Worm (Caenorhabditis elegans): ENCODE results near the gene F53E2.2.

ce11 chrV:1455280-1455679, 19.6 kb upstream of the F53E2.2 start:
- TF ChIP-seq W03F9.2 (tag; optimal IDR thresholded peaks at IDR 0.05) = no peak
- TF ChIP-seq dao-5 (tag; optimal IDR thresholded peaks at IDR 0.05) = no peak
- TF ChIP-seq him-1 (tag; optimal IDR thresholded peaks at IDR 0.05) = no peak
